Fruit fly (Drosophila melanogaster): ENCODE data around the gene CG7632.

CG7632 gene

DNA sequence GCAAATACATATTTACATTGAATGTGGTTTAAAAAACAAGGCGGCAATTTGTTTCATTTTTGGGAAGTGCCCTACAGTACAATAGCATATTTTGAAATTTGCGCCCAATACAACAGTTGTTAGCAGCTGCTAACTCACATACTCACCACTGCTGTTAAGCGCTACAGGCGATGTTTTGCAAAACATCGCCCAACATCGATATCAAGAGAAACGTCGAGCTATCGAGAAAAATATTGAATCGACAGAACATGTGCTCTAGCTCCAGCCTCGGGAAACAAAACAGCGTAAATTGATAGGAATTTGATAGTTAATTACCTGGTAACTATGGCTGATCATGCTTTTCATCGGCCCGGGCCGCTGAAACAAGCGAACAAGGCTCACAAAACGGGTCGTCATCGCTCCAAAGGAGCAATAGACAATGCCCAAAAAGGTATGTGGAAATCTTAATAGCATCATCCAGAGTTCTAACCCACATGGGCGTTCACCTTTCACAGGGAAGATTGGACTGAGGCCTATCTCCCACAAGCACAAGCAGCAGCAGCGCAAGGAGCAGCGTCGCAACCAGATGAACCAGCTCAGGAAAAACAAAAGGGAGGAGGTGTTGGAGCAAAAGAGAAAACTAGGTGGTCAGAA lies 30.6 kb downstream of the CG7632 start, which contains the start of gene Tsr1 (continued):
- TF ChIP-seq nom (GFP tag; optimal IDR thresholded peaks at IDR 0.05) = no peak
- TF ChIP-seq Myb (GFP tag; optimal IDR thresholded peaks at IDR 0.05) = no peak
- TF ChIP-seq hkb (optimal IDR thresholded peaks at IDR 0.05) = no peak
- TF ChIP-seq hkb (GFP tag; IDR thresholded peaks at IDR 0.05) = no peak
- no peak for TF ChIP-seq CG3407 (GFP tag; optimal IDR thresholded peaks at IDR 0.05)
- TF ChIP-seq ci (GFP tag; IDR thresholded peaks at IDR 0.05) = no peak
- TF ChIP-seq ato (GFP tag; IDR thresholded peaks at IDR 0.05; ENCODE audit: partially characterized antibody) = peak; percentile 83; the same call in 1 of the 2 replicates
- TF ChIP-seq CG2202 (tag; optimal IDR thresholded peaks at IDR 0.05) = no peak
- no peak for TF ChIP-seq grau (tag; optimal IDR thresholded peaks at IDR 0.05)
- TF ChIP-seq CG2129 (GFP tag; IDR thresholded peaks at IDR 0.05; ENCODE audit: partially characterized antibody) = peak; percentile 67
- TF ChIP-seq CkIIα-i1 (GFP tag; IDR thresholded peaks at IDR 0.05) = no peak
- no peak for TF ChIP-seq run (tag; optimal IDR thresholded peaks at IDR 0.05)
- no peak for TF ChIP-seq CG4730 (GFP tag; IDR thresholded peaks at IDR 0.05)
- no peak for TF ChIP-seq tup (GFP tag; optimal IDR thresholded peaks at IDR 0.05)
- TF ChIP-seq wek (GFP tag; optimal IDR thresholded peaks at IDR 0.05) = no peak
- TF ChIP-seq Sry-δ (GFP tag; optimal IDR thresholded peaks at IDR 0.05) = peak; percentile 74
- TF ChIP-seq CG15514 (GFP tag; optimal IDR thresholded peaks at IDR 0.05) = peak; percentile 54
- TF ChIP-seq pho (GFP tag; optimal IDR thresholded peaks at IDR 0.05) = no peak
- peak; percentile 83 for TF ChIP-seq CG7963 (GFP tag; IDR thresholded peaks at IDR 0.05; ENCODE audit: partially characterized antibody)
- no peak for TF ChIP-seq CG11723 (GFP tag; optimal IDR thresholded peaks at IDR 0.05)
- TF ChIP-seq Rfx (GFP tag; IDR thresholded peaks at IDR 0.05) = peak; percentile 14; the same call in 1 of the 2 replicates
- no peak for TF ChIP-seq CG11093 (GFP tag; IDR thresholded peaks at IDR 0.05)
- TF ChIP-seq kni (GFP tag; optimal IDR thresholded peaks at IDR 0.05) = no peak
- TF ChIP-seq jing (GFP tag; optimal IDR thresholded peaks at IDR 0.05) = no peak
- peak; percentile 88 for TF ChIP-seq Dll (GFP tag; IDR thresholded peaks at IDR 0.05; ENCODE audit: partially characterized antibody)
- TF ChIP-seq CTCF (GFP tag; optimal IDR thresholded peaks at IDR 0.05) = peak; percentile 12
- TF ChIP-seq dysf (GFP tag; IDR thresholded peaks at IDR 0.05) = no peak
- peak; percentile 94 for TF ChIP-seq CG13287 (GFP tag; IDR thresholded peaks at IDR 0.05; ENCODE audit: partially characterized antibody)
- peak; percentile 88 for TF ChIP-seq CG17186 (GFP tag; optimal IDR thresholded peaks at IDR 0.05)
- no peak for TF ChIP-seq CG3163 (GFP tag; optimal IDR thresholded peaks at IDR 0.05)
- TF ChIP-seq mld (GFP tag; IDR thresholded peaks at IDR 0.05; ENCODE audit: partially characterized antibody) = peak; percentile 82
- no peak for TF ChIP-seq h (optimal IDR thresholded peaks at IDR 0.05)
- no peak for TF ChIP-seq Lhr (GFP tag; optimal IDR thresholded peaks at IDR 0.05)
- TF ChIP-seq maf-S (GFP tag; optimal IDR thresholded peaks at IDR 0.05) = no peak
- TF ChIP-seq stwl (tag; optimal IDR thresholded peaks at IDR 0.05) = peak; percentile 43
- TF ChIP-seq pzg (GFP tag; optimal IDR thresholded peaks at IDR 0.05) = peak; percentile 69
- no peak for TF ChIP-seq ash1 (GFP tag; optimal IDR thresholded peaks at IDR 0.05)
- TF ChIP-seq ttk (GFP tag; IDR thresholded peaks at IDR 0.05) = no peak
- TF ChIP-seq ems (GFP tag; optimal IDR thresholded peaks at IDR 0.05) = no peak
- no peak for TF ChIP-seq CG10321 (GFP tag; IDR thresholded peaks at IDR 0.05)
- no peak for TF ChIP-seq dimm (GFP tag; IDR thresholded peaks at IDR 0.05)
- no peak for TF ChIP-seq Abd-B (GFP tag; optimal IDR thresholded peaks at IDR 0.05)
- no peak for TF ChIP-seq CG10543 (GFP tag; optimal IDR thresholded peaks at IDR 0.05)
- peak; percentile 83 for TF ChIP-seq hbn (GFP tag; IDR thresholded peaks at IDR 0.05; ENCODE audit: partially characterized antibody)
- TF ChIP-seq CG2116 (GFP tag; optimal IDR thresholded peaks at IDR 0.05) = peak; percentile 68
- TF ChIP-seq amos (GFP tag; IDR thresholded peaks at IDR 0.05; ENCODE audit: partially characterized antibody) = peak; percentile 93
- TF ChIP-seq C15 (GFP tag; IDR thresholded peaks at IDR 0.05) = no peak
- TF ChIP-seq B-H2 (GFP tag; optimal IDR thresholded peaks at IDR 0.05) = no peak
- TF ChIP-seq Taf1 (GFP tag; IDR thresholded peaks at IDR 0.05) = no peak
- TF ChIP-seq Meics (GFP tag; optimal IDR thresholded peaks at IDR 0.05) = no peak
- TF ChIP-seq emc (GFP tag; optimal IDR thresholded peaks at IDR 0.05) = no peak
